Comparison of ENCODE assay signal across 3 fruit fly cellular contexts in genomic region chr3R:13796071-13796470, dm6.
A peak's percentile ranks its signal among the peaks of the same experiment; 100 is the strongest.
TF ChIP-seq lines count a peak whose summit lies in the region.

No protein-coding gene starts in this region.

TF ChIP-seq in whole organism, embryonic, 481 proteins besides CTCF, POLR2A, EP300 and RAD21 (continued from another document and continues in another):
- TF ChIP-seq HLH3B (GFP tag; IDR thresholded peaks at IDR 0.05; lab: Robert Waterston, UW) (no peak), kni (GFP tag; optimal IDR thresholded peaks at IDR 0.05; lab: Kevin White, UChicago) (peak; percentile 3), gem (tag; optimal IDR thresholded peaks at IDR 0.05; lab: Kevin White, UChicago) (peak; percentile 69), B-H2 (GFP tag; optimal IDR thresholded peaks at IDR 0.05; lab: Kevin White, UChicago) (no peak), Lim3 (GFP tag; IDR thresholded peaks at IDR 0.05; lab: Robert Waterston, UW) (no peak), trem (tag; optimal IDR thresholded peaks at IDR 0.05; lab: Kevin White, UChicago) (peak; percentile 38), CG13624 (GFP tag; optimal IDR thresholded peaks at IDR 0.05; lab: Kevin White, UChicago) (no peak), CG17328 (GFP tag; IDR thresholded peaks at IDR 0.05; lab: Robert Waterston, UW) (peak; percentile 24; the same call in 1 of the 2 replicates), CG4424 (GFP tag; optimal IDR thresholded peaks at IDR 0.05; lab: Kevin White, UChicago) (peak; percentile 11), CG10267 (tag; optimal IDR thresholded peaks at IDR 0.05; lab: Kevin White, UChicago) (peak; percentile 39), Nf-YB (GFP tag; optimal IDR thresholded peaks at IDR 0.05; lab: Kevin White, UChicago) (no peak), HmgZ (tag; optimal IDR thresholded peaks at IDR 0.05; lab: Kevin White, UChicago) (no peak), CG18476 (GFP tag; optimal IDR thresholded peaks at IDR 0.05; lab: Kevin White, UChicago) (no peak), CG30403 (GFP tag; optimal IDR thresholded peaks at IDR 0.05; lab: Kevin White, UChicago) (peak; percentile 32), sob (GFP tag; IDR thresholded peaks at IDR 0.05; lab: Robert Waterston, UW) (no peak), disco-r (GFP tag; optimal IDR thresholded peaks at IDR 0.05; lab: Kevin White, UChicago) (no peak), eve (GFP tag; optimal IDR thresholded peaks at IDR 0.05; lab: Kevin White, UChicago) (peak in 1 of 2 experiments; percentile 57), prd (optimal IDR thresholded peaks at IDR 0.05; lab: Kevin White, UChicago) (no peak), prd (GFP tag; IDR thresholded peaks at IDR 0.05; lab: Robert Waterston, UW) (peak; percentile 31; the same call in 1 of the 3 replicates), TFAM (GFP tag; optimal IDR thresholded peaks at IDR 0.05; lab: Kevin White, UChicago) (no peak), unc-4 (GFP tag; IDR thresholded peaks at IDR 0.05; lab: Robert Waterston, UW; ENCODE audit: partially characterized antibody) (no peak), Ets97D (GFP tag; optimal IDR thresholded peaks at IDR 0.05; lab: Kevin White, UChicago) (no peak), Hmx (GFP tag; optimal IDR thresholded peaks at IDR 0.05; lab: Kevin White, UChicago) (no peak), unpg (GFP tag; optimal IDR thresholded peaks at IDR 0.05; lab: Kevin White, UChicago) (peak; percentile 32), CG12155 (GFP tag; optimal IDR thresholded peaks at IDR 0.05; lab: Kevin White, UChicago) (no peak), Blimp-1 (GFP tag; optimal IDR thresholded peaks at IDR 0.05; lab: Kevin White, UChicago) (peak; percentile 59), Jarid2 (GFP tag; optimal IDR thresholded peaks at IDR 0.05; lab: Kevin White, UChicago) (peak; percentile 12), ham (GFP tag; IDR thresholded peaks at IDR 0.05; lab: Robert Waterston, UW) (no peak), ase (GFP tag; IDR thresholded peaks at IDR 0.05; lab: Robert Waterston, UW) (no peak), CG12104 (GFP tag; optimal IDR thresholded peaks at IDR 0.05; lab: Kevin White, UChicago) (no peak), CHES-1-like (GFP tag; optimal IDR thresholded peaks at IDR 0.05; lab: Kevin White, UChicago) (no peak), chif (GFP tag; optimal IDR thresholded peaks at IDR 0.05; lab: Kevin White, UChicago) (no peak), fru (optimal IDR thresholded peaks at IDR 0.05; lab: Kevin White, UChicago) (no peak), az2 (GFP tag; optimal IDR thresholded peaks at IDR 0.05; lab: Kevin White, UChicago) (peak; percentile 21), CG13424 (tag; optimal IDR thresholded peaks at IDR 0.05; lab: Kevin White, UChicago) (peak; percentile 13), CG11560 (tag; IDR thresholded peaks at IDR 0.05; lab: Robert Waterston, UW) (no peak), Hr3 (GFP tag; optimal IDR thresholded peaks at IDR 0.05; lab: Kevin White, UChicago) (peak; percentile 13), crc (GFP tag; optimal IDR thresholded peaks at IDR 0.05; lab: Kevin White, UChicago) (no peak), slp2 (GFP tag; optimal IDR thresholded peaks at IDR 0.05; lab: Kevin White, UChicago) (no peak), lola (GFP tag; optimal IDR thresholded peaks at IDR 0.05; lab: Kevin White, UChicago) (peak in 1 of 3 experiments; percentile 66), CG14441 (GFP tag; IDR thresholded peaks at IDR 0.05; lab: Robert Waterston, UW) (no peak), slou (GFP tag; optimal IDR thresholded peaks at IDR 0.05; lab: Kevin White, UChicago) (no peak), z (GFP tag; IDR thresholded peaks at IDR 0.05; lab: Robert Waterston, UW) (no peak), bbx (GFP tag; IDR thresholded peaks at IDR 0.05; lab: Robert Waterston, UW; ENCODE audit: partially characterized antibody) (no peak), CG4360 (GFP tag; IDR thresholded peaks at IDR 0.05; lab: Robert Waterston, UW) (no peak)

TF ChIP-seq in whole organism, prepupa, 60 proteins besides CTCF, POLR2A, EP300 and RAD21 (continued from another document):
- peak; percentile 60 for TF ChIP-seq CG10631 (GFP tag; optimal IDR thresholded peaks at IDR 0.05; lab: Kevin White, UChicago)
- peak; percentile 20 for TF ChIP-seq CG16779 (tag; optimal IDR thresholded peaks at IDR 0.05; lab: Kevin White, UChicago)
- TF ChIP-seq Ets96B (tag; optimal IDR thresholded peaks at IDR 0.05; lab: Kevin White, UChicago): no peak
- TF ChIP-seq Hr4 (GFP tag; optimal IDR thresholded peaks at IDR 0.05; lab: Kevin White, UChicago): peak; percentile 72
- peak; percentile 45 for TF ChIP-seq net (GFP tag; optimal IDR thresholded peaks at IDR 0.05; lab: Kevin White, UChicago)
- peak; percentile 11 for TF ChIP-seq vri (GFP tag; optimal IDR thresholded peaks at IDR 0.05; lab: Kevin White, UChicago)
- TF ChIP-seq achi (GFP tag; optimal IDR thresholded peaks at IDR 0.05; lab: Kevin White, UChicago): peak; percentile 81
- TF ChIP-seq Eip78C (GFP tag; lab: Kevin White, UChicago): peak; percentile 92
- TF ChIP-seq CG4318 (GFP tag; optimal IDR thresholded peaks at IDR 0.05; lab: Kevin White, UChicago): peak; percentile 80
- TF ChIP-seq spab (GFP tag; optimal IDR thresholded peaks at IDR 0.05; lab: Kevin White, UChicago): no peak
- peak; percentile 57 for TF ChIP-seq Ets21C (GFP tag; optimal IDR thresholded peaks at IDR 0.05; lab: Kevin White, UChicago)
- peak; percentile 48 for TF ChIP-seq Gug (GFP tag; IDR thresholded peaks at IDR 0.05; lab: Robert Waterston, UW)
- no peak for TF ChIP-seq fd59A (GFP tag; optimal IDR thresholded peaks at IDR 0.05; lab: Kevin White, UChicago)
- peak; percentile 60 for TF ChIP-seq Hr39 (GFP tag; optimal IDR thresholded peaks at IDR 0.05; lab: Kevin White, UChicago)
- TF ChIP-seq CG10669 (GFP tag; optimal IDR thresholded peaks at IDR 0.05; lab: Kevin White, UChicago): no peak
- no peak for TF ChIP-seq CG1621 (tag; optimal IDR thresholded peaks at IDR 0.05; lab: Kevin White, UChicago)
- TF ChIP-seq CG6276 (GFP tag; optimal IDR thresholded peaks at IDR 0.05; lab: Kevin White, UChicago): peak; percentile 74
- peak; percentile 37 for TF ChIP-seq Sox15 (GFP tag; optimal IDR thresholded peaks at IDR 0.05; lab: Kevin White, UChicago)
- TF ChIP-seq esn (GFP tag; optimal IDR thresholded peaks at IDR 0.05; lab: Kevin White, UChicago): peak; percentile 88
- no peak for TF ChIP-seq CG6808 (GFP tag; optimal IDR thresholded peaks at IDR 0.05; lab: Kevin White, UChicago)
- peak; percentile 47 for TF ChIP-seq CG8319 (GFP tag; optimal IDR thresholded peaks at IDR 0.05; lab: Kevin White, UChicago)
- TF ChIP-seq CG32006 (GFP tag; optimal IDR thresholded peaks at IDR 0.05; lab: Kevin White, UChicago): peak; percentile 90
- TF ChIP-seq CG3032 (tag; optimal IDR thresholded peaks at IDR 0.05; lab: Kevin White, UChicago): no peak
- peak; percentile 81 for TF ChIP-seq CG6792 (GFP tag; optimal IDR thresholded peaks at IDR 0.05; lab: Kevin White, UChicago)
- TF ChIP-seq Sox102F (GFP tag; optimal IDR thresholded peaks at IDR 0.05; lab: Kevin White, UChicago): peak; percentile 79
- peak; percentile 57 for TF ChIP-seq Lpt (GFP tag; optimal IDR thresholded peaks at IDR 0.05; lab: Kevin White, UChicago)
- no peak for TF ChIP-seq dsx (GFP tag; optimal IDR thresholded peaks at IDR 0.05; lab: Kevin White, UChicago; ENCODE audit: poor library complexity, severe bottlenecking)
- TF ChIP-seq svp (GFP tag; lab: Kevin White, UChicago): peak; percentile 93
- TF ChIP-seq cyc (GFP tag; optimal IDR thresholded peaks at IDR 0.05; lab: Kevin White, UChicago): peak; percentile 80
- TF ChIP-seq CG15336 (GFP tag; IDR thresholded peaks at IDR 0.05; lab: Robert Waterston, UW): peak; percentile 78
- TF ChIP-seq Smox (GFP tag; optimal IDR thresholded peaks at IDR 0.05; lab: Kevin White, UChicago): peak; percentile 83
- peak; percentile 65 for TF ChIP-seq pdm3 (GFP tag; optimal IDR thresholded peaks at IDR 0.05; lab: Kevin White, UChicago)
- TF ChIP-seq fd85E (GFP tag; optimal IDR thresholded peaks at IDR 0.05; lab: Kevin White, UChicago): peak; percentile 30
- peak; percentile 54 for TF ChIP-seq CG6854 (GFP tag; optimal IDR thresholded peaks at IDR 0.05; lab: Kevin White, UChicago)
- peak; percentile 79 for TF ChIP-seq acj6 (GFP tag; optimal IDR thresholded peaks at IDR 0.05; lab: Kevin White, UChicago)
- peak; percentile 61 for TF ChIP-seq CG31627 (GFP tag; optimal IDR thresholded peaks at IDR 0.05; lab: Kevin White, UChicago)
- TF ChIP-seq CG7368 (GFP tag; optimal IDR thresholded peaks at IDR 0.05; lab: Kevin White, UChicago): peak; percentile 42
TF ChIP-seq in whole organism, prepupa: peak in this region for 47.

TF ChIP-seq in whole organism, wandering third instar larva, 38 proteins besides CTCF, POLR2A, EP300 and RAD21 (continued from another document):
- TF ChIP-seq N (GFP tag; optimal IDR thresholded peaks at IDR 0.05; lab: Kevin White, UChicago) (no peak), Hr83 (GFP tag; optimal IDR thresholded peaks at IDR 0.05; lab: Kevin White, UChicago; ENCODE audit: poor library complexity, severe bottlenecking) (no peak), Hnf4 (GFP tag; optimal IDR thresholded peaks at IDR 0.05; lab: Kevin White, UChicago) (no peak), CrebA (GFP tag; optimal IDR thresholded peaks at IDR 0.05; lab: Kevin White, UChicago; ENCODE audit: borderline replicate concordance) (no peak), ey (GFP tag; optimal IDR thresholded peaks at IDR 0.05; lab: Kevin White, UChicago) (peak; percentile 6)
TF ChIP-seq in whole organism, wandering third instar larva: peak in this region for 10.
